Fruit fly (Drosophila melanogaster): ENCODE results near the gene mRNA-cap.

mRNA-cap gene

dm6 chrX:14237873-14238394, 4.7 kb downstream of the mRNA-cap start, which contains the start of the genes Fbxl4 and Dus2 (continued):
- TF ChIP-seq CG15073 (GFP tag; optimal IDR thresholded peaks at IDR 0.05): peak; percentile 39
- no peak for TF ChIP-seq nerfin-2 (GFP tag; IDR thresholded peaks at IDR 0.05; ENCODE audit: partially characterized antibody)
- TF ChIP-seq Ptx1 (GFP tag; IDR thresholded peaks at IDR 0.05): peak; percentile 94
- peak; percentile 27 for TF ChIP-seq wek (GFP tag; optimal IDR thresholded peaks at IDR 0.05)
- peak; percentile 89 for TF ChIP-seq CG3281 (GFP tag; optimal IDR thresholded peaks at IDR 0.05)
- TF ChIP-seq CG10147 (GFP tag; optimal IDR thresholded peaks at IDR 0.05): peak; percentile 91
- peak; percentile 80 for TF ChIP-seq CG18011 (GFP tag; optimal IDR thresholded peaks at IDR 0.05)
- TF ChIP-seq Taf1 (GFP tag; IDR thresholded peaks at IDR 0.05): peak; percentile 74; the same call in 1 of the 2 replicates
- TF ChIP-seq cato (GFP tag; optimal IDR thresholded peaks at IDR 0.05; ENCODE audit: borderline replicate concordance): peak; percentile 88
- peak; percentile 85 for TF ChIP-seq CG8388 (GFP tag; optimal IDR thresholded peaks at IDR 0.05)
- peak; percentile 97 for TF ChIP-seq tin (GFP tag; optimal IDR thresholded peaks at IDR 0.05)
- TF ChIP-seq CG42726 (GFP tag; IDR thresholded peaks at IDR 0.05; ENCODE audit: partially characterized antibody): no peak
- peak; percentile 91 for TF ChIP-seq E2f1 (GFP tag; IDR thresholded peaks at IDR 0.05)
- TF ChIP-seq CG6175 (GFP tag; IDR thresholded peaks at IDR 0.05): peak; percentile 79
- peak; percentile 88 for TF ChIP-seq CG14014 (GFP tag; IDR thresholded peaks at IDR 0.05)
- TF ChIP-seq gro (GFP tag; optimal IDR thresholded peaks at IDR 0.05): peak; percentile 91
- TF ChIP-seq Dp (GFP tag; optimal IDR thresholded peaks at IDR 0.05): peak; percentile 27
- no peak for TF ChIP-seq z (GFP tag; IDR thresholded peaks at IDR 0.05)
- peak; percentile 88 for TF ChIP-seq CG15269 (tag; optimal IDR thresholded peaks at IDR 0.05)
- no peak for TF ChIP-seq tna (GFP tag; IDR thresholded peaks at IDR 0.05; ENCODE audit: partially characterized antibody)
- peak; percentile 88 to 89 for TF ChIP-seq Hr51 (GFP tag; optimal IDR thresholded peaks at IDR 0.05)
- TF ChIP-seq CG6813 (GFP tag; optimal IDR thresholded peaks at IDR 0.05): peak; percentile 76
- TF ChIP-seq CG2199 (GFP tag; IDR thresholded peaks at IDR 0.05): peak; percentile 88
- TF ChIP-seq Rx (GFP tag; IDR thresholded peaks at IDR 0.05): peak; percentile 89
- TF ChIP-seq CG13424 (tag; optimal IDR thresholded peaks at IDR 0.05): peak; percentile 95
- TF ChIP-seq CG16813 (GFP tag; IDR thresholded peaks at IDR 0.05; ENCODE audit: partially characterized antibody): peak; percentile 35; the same call in 1 of the 3 replicates
- no peak for TF ChIP-seq sc (optimal IDR thresholded peaks at IDR 0.05)
- TF ChIP-seq sc (GFP tag; optimal IDR thresholded peaks at IDR 0.05): peak; percentile 86
- TF ChIP-seq abd-A (tag; optimal IDR thresholded peaks at IDR 0.05): no peak
- TF ChIP-seq CG10274 (GFP tag; optimal IDR thresholded peaks at IDR 0.05): peak; percentile 77
- TF ChIP-seq CG18619 (GFP tag; optimal IDR thresholded peaks at IDR 0.05): peak; percentile 90
- peak; percentile 80 for TF ChIP-seq CG3065 (GFP tag; optimal IDR thresholded peaks at IDR 0.05)
- peak; percentile 52 for TF ChIP-seq Dref (GFP tag; IDR thresholded peaks at IDR 0.05)
- TF ChIP-seq stc (GFP tag; IDR thresholded peaks at IDR 0.05): peak; percentile 87
- peak; percentile 78 for TF ChIP-seq BtbVII (GFP tag; optimal IDR thresholded peaks at IDR 0.05)
- peak; percentile 93 for TF ChIP-seq CG13624 (GFP tag; optimal IDR thresholded peaks at IDR 0.05)
- peak; percentile 72 for TF ChIP-seq odd (GFP tag; optimal IDR thresholded peaks at IDR 0.05)
- peak; percentile 73 for TF ChIP-seq sima (GFP tag; optimal IDR thresholded peaks at IDR 0.05)
- TF ChIP-seq CHES-1-like (GFP tag; optimal IDR thresholded peaks at IDR 0.05): peak; percentile 89
- peak; percentile 61 for TF ChIP-seq emc (GFP tag; optimal IDR thresholded peaks at IDR 0.05)
- TF ChIP-seq HLH54F (GFP tag; optimal IDR thresholded peaks at IDR 0.05): peak; percentile 93
- TF ChIP-seq pita (GFP tag; optimal IDR thresholded peaks at IDR 0.05): no peak
- peak; percentile 91 for TF ChIP-seq CG9876 (GFP tag; optimal IDR thresholded peaks at IDR 0.05)
- peak; percentile 81 for TF ChIP-seq disco-r (GFP tag; optimal IDR thresholded peaks at IDR 0.05)
- TF ChIP-seq exex (tag; optimal IDR thresholded peaks at IDR 0.05): no peak
- TF ChIP-seq nom (GFP tag; optimal IDR thresholded peaks at IDR 0.05): peak; percentile 66
- TF ChIP-seq br (optimal IDR thresholded peaks at IDR 0.05): no peak
- TF ChIP-seq CG16863 (GFP tag; optimal IDR thresholded peaks at IDR 0.05): peak; percentile 91
- TF ChIP-seq Hsf (GFP tag; optimal IDR thresholded peaks at IDR 0.05): peak; percentile 96
- TF ChIP-seq CG13894 (tag; optimal IDR thresholded peaks at IDR 0.05): peak; percentile 84
